Worm (Caenorhabditis elegans): Measurements from ENCODE around the gene Y49A10A.2.

Gene Y49A10A.2

ce11 chrX:10336138-10336537 lies 36.3 kb downstream of the Y49A10A.2 start, which contains the start of gene idpa-3:
TSS of gene idpa-3 (plus strand) at chrX:10336438.
- no peak for TF ChIP-seq syd-9 (tag; optimal IDR thresholded peaks at IDR 0.05)
- no peak for TF ChIP-seq ceh-18 (tag; optimal IDR thresholded peaks at IDR 0.05)

ce11 chrX:10333301-10333854 lies 39.1 kb downstream of the Y49A10A.2 start, which contains the start of gene R07E3.4:
TSS of gene R07E3.4 (minus strand) at chrX:10333351.
- TF ChIP-seq T23F11.4 (GFP tag; optimal IDR thresholded peaks at IDR 0.05) (no peak), madf-2 (tag; optimal IDR thresholded peaks at IDR 0.05) (no peak), pat-9 (tag; optimal IDR thresholded peaks at IDR 0.05) (no peak), ceh-31 (tag; optimal IDR thresholded peaks at IDR 0.05) (no peak), tbx-2 (tag; optimal IDR thresholded peaks at IDR 0.05) (no peak)

- peak; percentile 39 for TF ChIP-seq unc-42 (tag; optimal IDR thresholded peaks at IDR 0.05)
- TF ChIP-seq syd-9 (tag; optimal IDR thresholded peaks at IDR 0.05): peak; percentile 10
- peak; percentile 41 for TF ChIP-seq ceh-31 (tag; optimal IDR thresholded peaks at IDR 0.05)
- peak; percentile 25 for TF ChIP-seq unc-55 (GFP tag; optimal IDR thresholded peaks at IDR 0.05)
- TF ChIP-seq fax-1 (tag; optimal IDR thresholded peaks at IDR 0.05): no peak
- TF ChIP-seq tbx-2 (tag; optimal IDR thresholded peaks at IDR 0.05): peak; percentile 20
- TF ChIP-seq tbx-7 (tag; optimal IDR thresholded peaks at IDR 0.05): no peak
- no peak for TF ChIP-seq hlh-8 (tag; optimal IDR thresholded peaks at IDR 0.05)
- peak; percentile 24 for TF ChIP-seq rnt-1 (tag; optimal IDR thresholded peaks at IDR 0.05)
- TF ChIP-seq pha-4 (tag; optimal IDR thresholded peaks at IDR 0.05): no peak
- TF ChIP-seq ets-4 (tag; optimal IDR thresholded peaks at IDR 0.05): no peak
- no peak for TF ChIP-seq nfya-1 (tag; optimal IDR thresholded peaks at IDR 0.05)
- TF ChIP-seq T23F11.4 (GFP tag; optimal IDR thresholded peaks at IDR 0.05): no peak
- peak; percentile 5 for TF ChIP-seq ceh-18 (tag; optimal IDR thresholded peaks at IDR 0.05)
- TF ChIP-seq ceh-34 (tag; optimal IDR thresholded peaks at IDR 0.05): peak; percentile 0
- no peak for TF ChIP-seq pqm-1 (tag; optimal IDR thresholded peaks at IDR 0.05)
- no peak for TF ChIP-seq unc-86 (tag; optimal IDR thresholded peaks at IDR 0.05)
- TF ChIP-seq sox-2 (GFP tag; IDR thresholded peaks at IDR 0.05): no peak
Measured at ce11 chrX:10332035-10332614, 40.3 kb downstream of the Y49A10A.2 start.

ce11 chrX:10327323-10328022 lies 45.0 kb downstream of the Y49A10A.2 start, which contains the start of gene acl-5:
TSS of gene acl-5 (minus strand) at chrX:10327456.
- TF ChIP-seq ahr-1 (tag; optimal IDR thresholded peaks at IDR 0.05): no peak
- no peak for TF ChIP-seq eyg-1 (tag; optimal IDR thresholded peaks at IDR 0.05)
- TF ChIP-seq C38D4.7 (GFP tag; optimal IDR thresholded peaks at IDR 0.05): no peak
- TF ChIP-seq nhr-232 (tag; optimal IDR thresholded peaks at IDR 0.05): no peak
- no peak for TF ChIP-seq pax-1 (tag; optimal IDR thresholded peaks at IDR 0.05)
- no peak for TF ChIP-seq ama-1 (optimal IDR thresholded peaks at IDR 0.05)
- no peak for TF ChIP-seq che-1 (tag; optimal IDR thresholded peaks at IDR 0.05)
- no peak for TF ChIP-seq hlh-6 (tag; optimal IDR thresholded peaks at IDR 0.05)
- no peak for TF ChIP-seq zip-5 (tag; optimal IDR thresholded peaks at IDR 0.05)
- no peak for TF ChIP-seq unc-86 (tag; optimal IDR thresholded peaks at IDR 0.05)
- no peak for TF ChIP-seq pag-3 (tag; optimal IDR thresholded peaks at IDR 0.05; ENCODE audit: borderline replicate concordance)
- no peak for TF ChIP-seq hlh-8 (tag; optimal IDR thresholded peaks at IDR 0.05)
- no peak for TF ChIP-seq tbx-7 (tag; optimal IDR thresholded peaks at IDR 0.05)

- TF ChIP-seq mec-3 (tag; optimal IDR thresholded peaks at IDR 0.05; ENCODE audit: borderline replicate concordance): no peak
- no peak for TF ChIP-seq rnt-1 (tag; optimal IDR thresholded peaks at IDR 0.05)
Measured at ce11 chrX:10321401-10321800, 51.1 kb downstream of the Y49A10A.2 start.
